Fruit fly (Drosophila melanogaster) S2 (cell line): ENCODE data around the gene Fnta.

Experiments used
- CG8478 ChIP-seq: fragments of >200 bp; optimal IDR thresholded peaks from 2 replicates; lab custom pipeline; 2018
- CTCF ChIP-seq, 2 experiments: fragments of >200 bp; optimal IDR thresholded peaks; 2 replicates each; lab custom pipeline; 2018

DNA sequence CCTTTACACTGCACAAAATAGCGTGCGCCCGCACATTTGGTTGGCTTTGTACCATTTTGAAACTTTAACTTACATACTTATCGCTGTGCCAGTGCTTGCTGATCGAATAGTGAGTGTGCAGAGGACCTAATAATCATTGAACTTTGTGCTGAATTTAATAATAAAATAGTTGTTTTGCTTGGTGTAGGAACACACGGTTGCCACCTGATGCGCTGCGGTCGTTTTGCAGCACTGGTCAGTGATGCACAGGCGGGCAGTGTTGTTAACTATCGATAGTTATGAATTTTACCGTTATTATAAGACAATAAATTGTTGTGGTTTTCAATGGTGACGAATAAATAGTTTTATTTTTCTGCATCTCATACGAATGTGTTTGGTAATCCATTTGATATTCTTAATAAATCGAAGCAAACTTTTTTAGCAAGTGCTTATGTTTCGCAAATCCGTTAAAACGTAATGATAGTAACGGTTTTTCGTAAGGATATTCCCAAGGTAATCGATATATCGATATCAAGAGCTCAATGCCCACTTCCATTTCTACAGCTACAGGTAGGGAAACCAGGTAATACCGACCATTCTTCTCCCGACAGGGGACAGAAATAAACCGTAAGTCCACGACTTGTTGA, 7.4 kb upstream of the Fnta start, which contains the start of the genes tank and CG12194:
- TF ChIP-seq CTCF (optimal IDR thresholded peaks at IDR 0.05; lab: Kevin White, UChicago) (no peak), CG8478 (lab: Kevin White, UChicago) (no peak)
